Fruit fly (Drosophila melanogaster) whole organism, embryonic: ENCODE measurements around the gene CG10702.

ENCODE experiments used
- Atf6 ChIP-seq: fragments of 200-800 bp; sonication (Bioruptor generic); IDR thresholded peaks from 2 replicates; pipeline ENCODE4 v1.3.6; 2022; ENCODE audit warnings: missing biosample characterization, missing genetic modification characterization
- CG10321 ChIP-seq: fragments of 200-800 bp; sonication (Bioruptor generic); IDR thresholded peaks from 2 replicates; pipeline ENCODE4 v1.3.6; 2022; ENCODE audit warnings: missing biosample characterization, missing genetic modification characterization
- CG10366 ChIP-seq: fragments of 200-800 bp; sonication (Bioruptor generic); IDR thresholded peaks from 2 replicates; pipeline ENCODE4 v1.3.6; 2022; ENCODE audit warnings: missing biosample characterization, missing genetic modification characterization
- CG12659 ChIP-seq: fragments of 200-800 bp; sonication (Bioruptor generic); optimal IDR thresholded peaks from 3 replicates; lab custom pipeline; 2017; ENCODE audit warnings: mild to moderate bottlenecking, missing biosample characterization, missing genetic modification reagents, missing genetic modification characterization
- CG13424 ChIP-seq: fragments of 200-800 bp; sonication (Bioruptor generic); optimal IDR thresholded peaks from 2 replicates; lab custom pipeline; 2019; ENCODE audit warnings: missing biosample characterization, mild to moderate bottlenecking, missing genetic modification characterization, moderate library complexity
- CG15011 ChIP-seq: fragments of 200-800 bp; sonication (Bioruptor generic); optimal IDR thresholded peaks from 3 replicates; lab custom pipeline; 2018; ENCODE audit warnings: missing biosample characterization, mild to moderate bottlenecking, missing genetic modification characterization
- CG15479 ChIP-seq: fragments of 200-800 bp; sonication (Bioruptor generic); optimal IDR thresholded peaks from 3 replicates; lab custom pipeline; 2019; ENCODE audit warnings: missing biosample characterization, mild to moderate bottlenecking, missing genetic modification characterization, moderate library complexity
- CG17612 ChIP-seq: fragments of 200-800 bp; sonication (Bioruptor generic); IDR thresholded peaks from 2 replicates; pipeline ENCODE4 v1.3.6; 2022; ENCODE audit warnings: missing biosample characterization, missing genetic modification characterization
- CG30403 ChIP-seq: fragments of 200-800 bp; sonication (Bioruptor generic); optimal IDR thresholded peaks from 3 replicates; lab custom pipeline; 2016; ENCODE audit warnings: missing biosample characterization, missing genetic modification characterization
- CG3838 ChIP-seq: fragments of 200-800 bp; sonication (Bioruptor generic); optimal IDR thresholded peaks from 3 replicates; lab custom pipeline; 2016; ENCODE audit warnings: missing biosample characterization, missing genetic modification characterization
- CG3995 ChIP-seq: fragments of 200-800 bp; sonication (Bioruptor generic); optimal IDR thresholded peaks from 3 replicates; lab custom pipeline; 2016; ENCODE audit warnings: missing biosample characterization, missing genetic modification characterization
- CG8478 ChIP-seq: fragments of >200 bp; optimal IDR thresholded peaks from 2 replicates; lab custom pipeline; 2018
- CG9876 ChIP-seq: fragments of 200-800 bp; sonication (Bioruptor generic); optimal IDR thresholded peaks from 2 replicates; lab custom pipeline; 2016; ENCODE audit warnings: missing biosample characterization, missing genetic modification characterization
- CoRest ChIP-seq: fragments of 200-800 bp; sonication (Bioruptor generic); optimal IDR thresholded peaks from 3 replicates; lab custom pipeline; 2018; ENCODE audit warnings: missing biosample characterization, mild to moderate bottlenecking, missing genetic modification characterization, moderate library complexity
- D19B ChIP-seq: fragments of 200-800 bp; sonication (Bioruptor generic); optimal IDR thresholded peaks from 2 replicates; lab custom pipeline; 2017; ENCODE audit warnings: missing biosample characterization, mild to moderate bottlenecking, missing genetic modification characterization
- Dref ChIP-seq: fragments of 200-800 bp; sonication (Bioruptor generic); IDR thresholded peaks from 2 replicates; pipeline ENCODE4 v1.3.6; 2022; ENCODE audit warnings: missing biosample characterization, missing genetic modification characterization
- Drgx ChIP-seq: fragments of 200-800 bp; sonication (Bioruptor generic); IDR thresholded peaks from 2 replicates; pipeline ENCODE4 v1.3.6; 2022; ENCODE audit warnings: missing biosample characterization, missing genetic modification characterization
- Elba2 ChIP-seq: fragments of 200-800 bp; sonication (Bioruptor generic); optimal IDR thresholded peaks from 3 replicates; lab custom pipeline; 2016; ENCODE audit warnings: missing biosample characterization, missing genetic modification characterization
- Gsc ChIP-seq: fragments of 200-800 bp; sonication (Bioruptor generic); IDR thresholded peaks from 2 replicates; pipeline ENCODE4 v1.3.6; 2022; ENCODE audit warnings: missing biosample characterization, missing genetic modification characterization
- HLH3B ChIP-seq: fragments of 200-800 bp; sonication (Bioruptor generic); IDR thresholded peaks from 2 replicates; pipeline ENCODE4 v1.3.6; 2022; ENCODE audit warnings: missing biosample characterization, missing genetic modification characterization
- Hr51 ChIP-seq, 2 experiments: fragments of 200-800 bp; sonication (Bioruptor generic); optimal IDR thresholded peaks; 2 replicates in 1 of 2; 3 replicates in 1 of 2; lab custom pipeline; 2016 to 2018; ENCODE audit warnings: missing biosample characterization in 2 of 2, missing genetic modification characterization in 2 of 2, mild to moderate bottlenecking in 1 of 2, moderate library complexity in 1 of 2
- MTF-1 ChIP-seq: fragments of 200-800 bp; sonication (Bioruptor generic); optimal IDR thresholded peaks from 2 replicates; lab custom pipeline; 2018; ENCODE audit warnings: missing biosample characterization, mild to moderate bottlenecking, missing genetic modification characterization, borderline replicate concordance
- NC2α ChIP-seq: fragments of 200-800 bp; sonication (Bioruptor generic); optimal IDR thresholded peaks from 2 replicates; lab custom pipeline; 2016; ENCODE audit warnings: missing biosample characterization, missing genetic modification characterization
- Ptx1 ChIP-seq: fragments of 200-800 bp; sonication (Bioruptor generic); IDR thresholded peaks from 2 replicates; pipeline ENCODE4 v1.3.6; 2022; ENCODE audit warnings: missing biosample characterization, missing genetic modification characterization
- Rfx ChIP-seq: fragments of 200-800 bp; sonication (Bioruptor generic); IDR thresholded peaks from 2 replicates; pipeline ENCODE4 v1.3.6; 2022; ENCODE audit warnings: missing biosample characterization, missing genetic modification characterization
- Side ChIP-seq: fragments of 200-800 bp; sonication (Bioruptor generic); optimal IDR thresholded peaks from 2 replicates; lab custom pipeline; 2016; ENCODE audit warnings: missing biosample characterization, missing genetic modification characterization
- Vsx1 ChIP-seq: fragments of 200-800 bp; sonication (Bioruptor generic); optimal IDR thresholded peaks from 2 replicates; lab custom pipeline; 2017; ENCODE audit warnings: missing biosample characterization, mild to moderate bottlenecking, missing genetic modification characterization, missing genetic modification reagents
- abd-A ChIP-seq: fragments of 200-800 bp; sonication (Bioruptor generic); optimal IDR thresholded peaks from 3 replicates; lab custom pipeline; 2019; ENCODE audit warnings: missing biosample characterization, mild to moderate bottlenecking, missing genetic modification characterization, moderate library complexity
- ac ChIP-seq: fragments of 200-800 bp; sonication (Bioruptor generic); optimal IDR thresholded peaks from 3 replicates; lab custom pipeline; 2017; ENCODE audit warnings: missing biosample characterization, mild to moderate bottlenecking, missing genetic modification characterization
- al ChIP-seq: fragments of 200-800 bp; sonication (Bioruptor generic); IDR thresholded peaks from 2 replicates; pipeline ENCODE4 v1.3.6; 2022; ENCODE audit warnings: missing biosample characterization, missing genetic modification characterization
- bowl ChIP-seq: fragments of 200-800 bp; sonication (Bioruptor generic); IDR thresholded peaks from 2 replicates; pipeline ENCODE4 v1.3.6; 2022; ENCODE audit warnings: missing biosample characterization, missing genetic modification characterization
- chinmo ChIP-seq: fragments of 200-800 bp; sonication (Bioruptor generic); IDR thresholded peaks from 4 replicates; pipeline ENCODE4 v1.3.6; 2022; ENCODE audit warnings: missing biosample characterization, missing genetic modification characterization; ENCODE audit not compliant: partially characterized antibody
- disco-r ChIP-seq: fragments of 200-800 bp; sonication (Bioruptor generic); optimal IDR thresholded peaks from 2 replicates; lab custom pipeline; 2016; ENCODE audit warnings: missing biosample characterization, missing genetic modification characterization
- dmrt11E ChIP-seq: fragments of 200-800 bp; sonication (Bioruptor generic); optimal IDR thresholded peaks from 3 replicates; lab custom pipeline; 2018; ENCODE audit warnings: missing biosample characterization, mild to moderate bottlenecking, missing genetic modification characterization, moderate library complexity
- dmrt99B ChIP-seq: fragments of 200-800 bp; sonication (Bioruptor generic); optimal IDR thresholded peaks from 2 replicates; lab custom pipeline; 2018; ENCODE audit warnings: missing biosample characterization, mild to moderate bottlenecking, missing genetic modification characterization, moderate library complexity
- emc ChIP-seq: fragments of 200-800 bp; sonication (Bioruptor generic); optimal IDR thresholded peaks from 2 replicates; lab custom pipeline; 2016; ENCODE audit warnings: missing biosample characterization, missing genetic modification characterization
- fd3F ChIP-seq: fragments of 200-800 bp; sonication (Bioruptor generic); optimal IDR thresholded peaks from 2 replicates; lab custom pipeline; 2018; ENCODE audit warnings: missing biosample characterization, mild to moderate bottlenecking, missing genetic modification characterization, moderate library complexity
- gfzf ChIP-seq: fragments of 200-800 bp; sonication (Bioruptor generic); optimal IDR thresholded peaks from 2 replicates; lab custom pipeline; 2016; ENCODE audit warnings: missing biosample characterization, mild to moderate bottlenecking, missing genetic modification characterization, moderate library complexity
- hkb ChIP-seq, 2 experiments: fragments of 200-800 bp in 1 of 2; fragments of >200 bp in 1 of 2; sonication (Bioruptor generic) in 1 of 2; IDR thresholded peaks in 1 of 2; optimal IDR thresholded peaks in 1 of 2; 2 replicates each; pipeline versions ENCODE4 v1.3.6 to Lab custom; 2017 to 2022; ENCODE audit warnings: missing biosample characterization in 1 of 2, missing genetic modification characterization in 1 of 2
- hth ChIP-seq: fragments of >200 bp; optimal IDR thresholded peaks from 2 replicates; lab custom pipeline; 2017; ENCODE audit warnings: inconsistent platforms
- ind ChIP-seq: fragments of 200-800 bp; sonication (Bioruptor generic); optimal IDR thresholded peaks from 3 replicates; lab custom pipeline; 2016; ENCODE audit warnings: missing biosample characterization, missing genetic modification characterization
- jing ChIP-seq: fragments of 200-800 bp; sonication (Bioruptor generic); optimal IDR thresholded peaks from 2 replicates; lab custom pipeline; 2018; ENCODE audit warnings: missing biosample characterization, mild to moderate bottlenecking, missing genetic modification characterization
- pum ChIP-seq: fragments of 200-800 bp; sonication (Bioruptor generic); optimal IDR thresholded peaks from 2 replicates; lab custom pipeline; 2016; ENCODE audit warnings: missing biosample characterization, missing genetic modification characterization
- repo ChIP-seq: fragments of 200-800 bp; sonication (Bioruptor generic); optimal IDR thresholded peaks from 2 replicates; lab custom pipeline; 2016; ENCODE audit warnings: missing biosample characterization, missing genetic modification characterization
- sima ChIP-seq: fragments of 200-800 bp; sonication (Bioruptor generic); optimal IDR thresholded peaks from 2 replicates; lab custom pipeline; 2016; ENCODE audit warnings: missing biosample characterization, missing genetic modification characterization
- tgo ChIP-seq: fragments of 200-800 bp; sonication (Bioruptor generic); IDR thresholded peaks from 3 replicates; pipeline ENCODE4 v1.3.6; 2022; ENCODE audit warnings: missing biosample characterization, missing genetic modification characterization
- tio ChIP-seq: fragments of 200-800 bp; sonication (Bioruptor generic); optimal IDR thresholded peaks from 2 replicates; lab custom pipeline; 2017; ENCODE audit warnings: missing biosample characterization, missing genetic modification characterization, inconsistent platforms
- toy ChIP-seq: fragments of 200-800 bp; sonication (Bioruptor generic); IDR thresholded peaks from 2 replicates; pipeline ENCODE4 v1.3.6; 2022; ENCODE audit warnings: missing biosample characterization, missing genetic modification characterization
- tup ChIP-seq: fragments of 200-800 bp; sonication (Bioruptor generic); optimal IDR thresholded peaks from 2 replicates; lab custom pipeline; 2016; ENCODE audit warnings: missing biosample characterization, mild to moderate bottlenecking, missing genetic modification characterization, moderate library complexity
- zen2 ChIP-seq: fragments of 200-800 bp; sonication (Bioruptor generic); IDR thresholded peaks from 3 replicates; pipeline ENCODE4 v1.3.6; 2022; ENCODE audit warnings: missing biosample characterization, missing genetic modification characterization; ENCODE audit not compliant: partially characterized antibody

CG10702 gene

DNA sequence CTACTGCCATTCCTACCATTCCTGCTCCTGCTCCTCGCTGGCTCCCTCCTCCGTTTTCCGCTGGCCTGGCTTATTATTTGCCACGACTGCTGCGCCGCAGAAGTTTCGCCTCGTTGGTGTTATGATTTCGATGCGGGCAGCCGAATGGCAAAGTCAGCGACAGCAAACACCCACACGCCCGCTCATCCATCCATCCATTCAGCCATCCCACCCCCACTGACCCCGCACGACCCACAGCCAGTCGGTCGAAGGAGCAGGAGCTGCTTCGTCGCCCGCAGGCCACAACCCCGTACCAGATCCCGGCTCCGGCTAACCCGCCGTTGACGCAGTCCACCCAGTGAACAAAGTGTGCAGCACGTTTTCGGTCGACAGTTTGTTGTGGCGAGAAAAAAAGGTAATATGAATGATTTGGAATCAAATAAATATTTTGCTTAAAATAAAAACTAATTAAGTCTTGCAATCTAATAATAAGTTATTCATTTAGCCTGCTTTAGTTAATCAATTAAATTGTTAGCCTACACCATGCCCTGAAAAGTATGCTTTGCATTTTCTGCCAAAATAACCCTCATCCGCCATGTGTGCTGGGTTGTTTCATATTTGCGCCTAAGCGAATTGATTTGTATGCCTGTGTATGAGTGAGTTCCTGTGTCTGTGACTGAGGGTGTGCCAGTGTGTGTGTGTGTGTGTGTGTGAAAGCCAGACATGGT, 43.0 kb downstream of the CG10702 start (continued):
- TF ChIP-seq repo (GFP tag; lab: Kevin White, UChicago): no peak
- no peak for TF ChIP-seq MTF-1 (GFP tag; lab: Kevin White, UChicago)
- TF ChIP-seq gfzf (GFP tag; lab: Kevin White, UChicago): no peak
- no peak for TF ChIP-seq ac (GFP tag; lab: Kevin White, UChicago)
- TF ChIP-seq tup (GFP tag; lab: Kevin White, UChicago): peak; percentile 9
- no peak for TF ChIP-seq emc (GFP tag; lab: Kevin White, UChicago)
- TF ChIP-seq CG15479 (GFP tag; lab: Kevin White, UChicago): no peak
- no peak for TF ChIP-seq Dref (GFP tag; lab: Robert Waterston, UW)
- TF ChIP-seq CG9876 (GFP tag; lab: Kevin White, UChicago): no peak
- no peak for TF ChIP-seq disco-r (GFP tag; lab: Kevin White, UChicago)
- TF ChIP-seq dmrt99B: peak; percentile 81
- TF ChIP-seq al: peak; percentile 18; the same call in 1 of the 2 replicates
- TF ChIP-seq Side (GFP tag; lab: Kevin White, UChicago): no peak
- TF ChIP-seq Ptx1: peak; percentile 61
- no peak for TF ChIP-seq sima
- TF ChIP-seq Drgx (GFP tag; lab: Robert Waterston, UW): peak; percentile 26; the same call in 1 of the 2 replicates
- peak; percentile 8 to 60 for TF ChIP-seq Hr51 (GFP tag; optimal IDR thresholded peaks at IDR 0.05; lab: Kevin White, UChicago)
- peak; percentile 46 for TF ChIP-seq CG15011 (GFP tag; lab: Kevin White, UChicago)
- TF ChIP-seq Elba2 (GFP tag; lab: Kevin White, UChicago): no peak
- TF ChIP-seq ind (GFP tag; lab: Kevin White, UChicago): peak; percentile 34
- TF ChIP-seq Gsc: no peak
- TF ChIP-seq Rfx: 0 out of 2 replicates have a peak, but pooled peaks have one; percentile 16
- peak; percentile 50 for TF ChIP-seq fd3F
- TF ChIP-seq CG30403: peak; percentile 48
- no peak for TF ChIP-seq bowl (GFP tag; lab: Robert Waterston, UW)
- no peak for TF ChIP-seq NC2α
- no peak for TF ChIP-seq dmrt11E
- TF ChIP-seq hkb (optimal IDR thresholded peaks at IDR 0.05; lab: Kevin White, UChicago): no peak
- peak; percentile 49; the same call in 1 of the 2 replicates for TF ChIP-seq hkb (GFP tag; IDR thresholded peaks at IDR 0.05; lab: Robert Waterston, UW)
- no peak; the same call in 2 of the 3 replicates for TF ChIP-seq tgo
- peak; percentile 70 for TF ChIP-seq CG13424 (tag; lab: Kevin White, UChicago)
- peak; percentile 44 for TF ChIP-seq CG12659 (GFP tag; lab: Kevin White, UChicago)
- TF ChIP-seq CG3995 (GFP tag; lab: Kevin White, UChicago): no peak
- no peak for TF ChIP-seq Atf6 (GFP tag; lab: Robert Waterston, UW)
- no peak for TF ChIP-seq hth
- TF ChIP-seq chinmo (GFP tag; lab: Robert Waterston, UW): no peak
- peak; percentile 20; the same call in 1 of the 2 replicates for TF ChIP-seq CG10366 (GFP tag; lab: Robert Waterston, UW)
- no peak for TF ChIP-seq Vsx1 (GFP tag; lab: Kevin White, UChicago)
- peak; percentile 39 for TF ChIP-seq D19B (GFP tag; lab: Kevin White, UChicago)
- TF ChIP-seq HLH3B (GFP tag; lab: Robert Waterston, UW): peak; percentile 48; the same call in 1 of the 2 replicates
- no peak for TF ChIP-seq jing (GFP tag; lab: Kevin White, UChicago)
- TF ChIP-seq pum (GFP tag; lab: Kevin White, UChicago): no peak
- no peak for TF ChIP-seq abd-A (tag; lab: Kevin White, UChicago)
- TF ChIP-seq CG8478 (lab: Kevin White, UChicago): no peak
- TF ChIP-seq CoRest (tag; lab: Kevin White, UChicago): peak; percentile 70
- 0 out of 3 replicates have a peak, but pooled peaks have one; percentile 3 for TF ChIP-seq zen2
- no peak for TF ChIP-seq CG17612
- TF ChIP-seq CG10321 (GFP tag; lab: Robert Waterston, UW): no peak
- TF ChIP-seq toy: no peak
- no peak for TF ChIP-seq CG3838 (GFP tag; lab: Kevin White, UChicago)
- TF ChIP-seq tio (GFP tag; lab: Kevin White, UChicago): no peak
